Worm (Caenorhabditis elegans) whole organism, young adult: ENCODE results near the gene R08C7.4.
A peak's percentile ranks its signal among the peaks of the same experiment; 100 is the strongest.

Source experiments
- B0019.2 ChIP-seq: fragments of 200-800 bp; sonication (Bioruptor generic); conservative IDR thresholded peaks from 2 replicates; pipeline ENCODE4 v1.3.6; 2022; ENCODE audit warnings: missing genetic modification reagents, missing genetic modification characterization, missing compliant biosample characterization
- D2030.7 ChIP-seq: fragments of 200-800 bp; sonication (Bioruptor generic); IDR thresholded peaks from 2 replicates; pipeline ENCODE4 v1.3.6; 2022; ENCODE audit warnings: missing genetic modification reagents, missing genetic modification characterization, missing compliant biosample characterization
- F10E7.11 ChIP-seq: sonication (generic microtip); optimal IDR thresholded peaks from 2 replicates; lab custom pipeline; 2017; ENCODE audit warnings: mild to moderate bottlenecking, missing genetic modification characterization, moderate library complexity, missing compliant biosample characterization
- F22D6.2 ChIP-seq: sonication (generic microtip); optimal IDR thresholded peaks from 2 replicates; lab custom pipeline; 2016; ENCODE audit warnings: mild to moderate bottlenecking, missing genetic modification characterization, missing compliant biosample characterization
- F37B4.10 ChIP-seq: fragments of 200-800 bp; sonication (Bioruptor generic); IDR thresholded peaks from 2 replicates; pipeline ENCODE4 v1.3.6; 2022; ENCODE audit warnings: missing genetic modification characterization, missing compliant biosample characterization
- F39B2.1 ChIP-seq: fragments of 200-800 bp; sonication (Bioruptor generic); IDR thresholded peaks from 2 replicates; pipeline ENCODE4 v1.3.6; 2022; ENCODE audit warnings: missing genetic modification reagents, missing genetic modification characterization, missing compliant biosample characterization
- F49E8.2 ChIP-seq: sonication (generic microtip); optimal IDR thresholded peaks from 3 replicates; lab custom pipeline; 2017; ENCODE audit warnings: missing genetic modification characterization, mild to moderate bottlenecking, missing compliant biosample characterization, antibody characterized with exemption, moderate library complexity; ENCODE audit not compliant: insufficient read depth
- K11D2.4 ChIP-seq: fragments of 200-800 bp; sonication (Bioruptor generic); IDR thresholded peaks from 2 replicates; pipeline ENCODE4 v1.3.6; 2022; ENCODE audit warnings: missing genetic modification reagents, missing genetic modification characterization, missing compliant biosample characterization
- K12H6.12 ChIP-seq: fragments of 200-800 bp; sonication (Bioruptor generic); optimal IDR thresholded peaks from 2 replicates; lab custom pipeline; 2018; ENCODE audit warnings: mild to moderate bottlenecking, missing genetic modification characterization, missing compliant biosample characterization
- Y53F4B.3 ChIP-seq: fragments of 200-800 bp; sonication (Bioruptor generic); IDR thresholded peaks from 2 replicates; pipeline ENCODE4 v1.3.6; 2022; ENCODE audit warnings: missing genetic modification reagents, missing genetic modification characterization, missing compliant biosample characterization
- Y53G8AR.9 ChIP-seq: fragments of 200-800 bp; sonication (Bioruptor generic); conservative IDR thresholded peaks from 2 replicates; pipeline ENCODE4 v1.3.6; 2022; ENCODE audit warnings: missing genetic modification reagents, missing genetic modification characterization, missing compliant biosample characterization
- Y67H2A.10 ChIP-seq: fragments of 200-800 bp; sonication (Bioruptor generic); conservative IDR thresholded peaks from 2 replicates; pipeline ENCODE4 v1.3.6; 2022; ENCODE audit warnings: missing genetic modification reagents, missing genetic modification characterization, missing compliant biosample characterization
- Y95B8A.8 ChIP-seq: fragments of 200-800 bp; sonication (Bioruptor generic); IDR thresholded peaks from 2 replicates; pipeline ENCODE4 v1.3.6; 2022; ENCODE audit warnings: missing genetic modification reagents, missing genetic modification characterization, missing compliant biosample characterization
- aptf-3 ChIP-seq: fragments of 200-800 bp; sonication (Bioruptor generic); IDR thresholded peaks from 2 replicates; pipeline ENCODE4 v1.3.6; 2022; ENCODE audit warnings: missing genetic modification characterization, missing compliant biosample characterization
- attf-3 ChIP-seq: fragments of 200-800 bp; sonication (Bioruptor generic); conservative IDR thresholded peaks from 2 replicates; pipeline ENCODE4 v1.3.6; 2022; ENCODE audit warnings: missing genetic modification reagents, missing genetic modification characterization, missing compliant biosample characterization
- attf-5 ChIP-seq: fragments of 200-800 bp; sonication (Bioruptor generic); optimal IDR thresholded peaks from 2 replicates; lab custom pipeline; 2018; ENCODE audit warnings: mild to moderate bottlenecking, missing genetic modification characterization, missing compliant biosample characterization
- bed-2 ChIP-seq: fragments of 200-800 bp; sonication (Bioruptor generic); IDR thresholded peaks from 2 replicates; pipeline ENCODE4 v1.3.6; 2022; ENCODE audit warnings: missing genetic modification reagents, missing genetic modification characterization, missing compliant biosample characterization
- ccch-3 ChIP-seq: fragments of 200-800 bp; sonication (Bioruptor generic); optimal IDR thresholded peaks from 2 replicates; lab custom pipeline; 2018; ENCODE audit warnings: mild to moderate bottlenecking, missing genetic modification characterization, missing compliant biosample characterization
- cebp-2 ChIP-seq: fragments of 200-800 bp; sonication (Bioruptor generic); IDR thresholded peaks from 2 replicates; pipeline ENCODE4 v1.3.6; 2022; ENCODE audit warnings: missing genetic modification characterization, missing compliant biosample characterization
- ceh-100 ChIP-seq: fragments of 200-800 bp; sonication (Bioruptor generic); IDR thresholded peaks from 2 replicates; pipeline ENCODE4 v1.3.6; 2022; ENCODE audit warnings: missing genetic modification reagents, missing genetic modification characterization, missing compliant biosample characterization
- dpff-1 ChIP-seq: sonication (generic microtip); optimal IDR thresholded peaks from 2 replicates; lab custom pipeline; 2017; ENCODE audit warnings: mild to moderate bottlenecking, missing genetic modification characterization, missing compliant biosample characterization
- egl-44 ChIP-seq: fragments of 200-800 bp; sonication (Bioruptor generic); IDR thresholded peaks from 2 replicates; pipeline ENCODE4 v1.3.6; 2022; ENCODE audit warnings: missing genetic modification reagents, missing genetic modification characterization, missing compliant biosample characterization
- ekl-4 ChIP-seq: fragments of 200-800 bp; sonication (Bioruptor generic); IDR thresholded peaks from 2 replicates; pipeline ENCODE4 v1.3.6; 2022; ENCODE audit warnings: missing genetic modification reagents, missing genetic modification characterization, missing compliant biosample characterization
- hlh-26 ChIP-seq: fragments of 200-800 bp; sonication (Bioruptor generic); conservative IDR thresholded peaks from 2 replicates; pipeline ENCODE4 v1.3.6; 2022; ENCODE audit warnings: missing genetic modification reagents, missing genetic modification characterization, missing compliant biosample characterization
- hrde-1 ChIP-seq: sonication (generic microtip); optimal IDR thresholded peaks from 2 replicates; lab custom pipeline; 2016; ENCODE audit warnings: missing genetic modification characterization, mild to moderate bottlenecking, missing compliant biosample characterization, moderate library complexity, missing genotype, missing genetic modification reagents, borderline replicate concordance
- hsf-1 ChIP-seq: fragments of 200-800 bp; sonication (Bioruptor generic); IDR thresholded peaks from 2 replicates; pipeline ENCODE4 v1.3.6; 2022; ENCODE audit warnings: missing genetic modification reagents, missing genetic modification characterization, missing compliant biosample characterization
- let-526 ChIP-seq: fragments of 200-800 bp; sonication (Bioruptor generic); IDR thresholded peaks from 2 replicates; pipeline ENCODE4 v1.3.6; 2022; ENCODE audit warnings: missing genetic modification reagents, missing genetic modification characterization, missing compliant biosample characterization
- let-607 ChIP-seq, 2 experiments: fragments of 200-800 bp in 1 of 2; sonication (Bioruptor generic) in 1 of 2; sonication (generic microtip) in 1 of 2; optimal IDR thresholded peaks; 2 replicates each; lab custom pipeline; 2016 to 2018; ENCODE audit warnings: mild to moderate bottlenecking in 2 of 2, missing compliant biosample characterization in 2 of 2, missing genetic modification characterization in 2 of 2, moderate library complexity in 2 of 2, missing genotype in 1 of 2
- lin-26 ChIP-seq: fragments of 200-800 bp; sonication (Bioruptor generic); IDR thresholded peaks from 2 replicates; pipeline ENCODE4 v1.3.6; 2022; ENCODE audit warnings: missing genetic modification reagents, missing genetic modification characterization, missing compliant biosample characterization
- lin-35 ChIP-seq, 3 experiments: fragments of 150-350 bp in 2 of 3; sonication (generic microtip) in 1 of 3; optimal IDR thresholded peaks; 2 replicates each; lab custom pipeline; 2014 to 2018; ENCODE audit warnings: missing biosample characterization in 3 of 3, missing genetic modification characterization in 3 of 3, missing genetic modification reagents in 3 of 3
- lin-40 ChIP-seq: sonication (generic microtip); optimal IDR thresholded peaks from 2 replicates; lab custom pipeline; 2016; ENCODE audit warnings: missing genetic modification characterization, mild to moderate bottlenecking, missing compliant biosample characterization, missing genotype, missing genetic modification reagents
- lin-54 ChIP-seq: fragments of 200-800 bp; sonication (Bioruptor generic); optimal IDR thresholded peaks from 2 replicates; lab custom pipeline; 2018; ENCODE audit warnings: mild to moderate bottlenecking, missing genetic modification characterization, missing compliant biosample characterization
- lsy-27 ChIP-seq: sonication (generic microtip); optimal IDR thresholded peaks from 2 replicates; lab custom pipeline; 2017; ENCODE audit warnings: missing genetic modification characterization, mild to moderate bottlenecking, missing compliant biosample characterization, antibody characterized with exemption, missing genotype, borderline replicate concordance; ENCODE audit not compliant: insufficient read depth
- madf-10 ChIP-seq: sonication (generic microtip); optimal IDR thresholded peaks from 2 replicates; lab custom pipeline; 2016; ENCODE audit warnings: mild to moderate bottlenecking, missing genetic modification characterization, missing compliant biosample characterization
- mes-4 ChIP-seq: sonication (generic microtip); optimal IDR thresholded peaks from 2 replicates; lab custom pipeline; 2016; ENCODE audit warnings: missing genotype, missing genetic modification characterization, missing compliant biosample characterization
- mxl-1 ChIP-seq: sonication (generic microtip); optimal IDR thresholded peaks from 2 replicates; lab custom pipeline; 2016; ENCODE audit warnings: missing genetic modification characterization, missing compliant biosample characterization
- nfya-1 ChIP-seq: sonication (generic microtip); optimal IDR thresholded peaks from 2 replicates; lab custom pipeline; 2017; ENCODE audit warnings: antibody characterized with exemption, missing compliant biosample characterization, missing genetic modification characterization, borderline replicate concordance; ENCODE audit not compliant: insufficient read depth
- nfyb-1 ChIP-seq: fragments of 200-800 bp; sonication (Bioruptor generic); IDR thresholded peaks from 2 replicates; pipeline ENCODE4 v1.3.6; 2022; ENCODE audit warnings: missing genetic modification reagents, missing genetic modification characterization, missing compliant biosample characterization
- nhr-27 ChIP-seq: fragments of 200-800 bp; sonication (Bioruptor generic); optimal IDR thresholded peaks from 2 replicates; lab custom pipeline; 2018; ENCODE audit warnings: mild to moderate bottlenecking, missing genetic modification characterization, moderate library complexity, missing compliant biosample characterization
- rpc-1 ChIP-seq, 2 experiments: fragments of 150-350 bp in 1 of 2; sonication (generic microtip) in 1 of 2; optimal IDR thresholded peaks; 2 replicates each; lab custom pipeline; 2014 to 2018; ENCODE audit warnings: missing biosample characterization in 1 of 2, missing genetic modification characterization in 1 of 2, missing genetic modification reagents in 1 of 2, missing genotype in 1 of 2
- snpc-3.4 ChIP-seq: sonication (generic microtip); optimal IDR thresholded peaks from 2 replicates; lab custom pipeline; 2017; ENCODE audit warnings: missing genetic modification characterization, mild to moderate bottlenecking, missing compliant biosample characterization, antibody characterized with exemption, moderate library complexity, missing genotype, missing genetic modification reagents
- snpc-4 ChIP-seq, 5 experiments: fragments of 150-350 bp in 1 of 5; sonication (generic microtip) in 4 of 5; optimal IDR thresholded peaks; 2 replicates each; lab custom pipeline; 2014 to 2018; ENCODE audit warnings: missing genetic modification characterization in 5 of 5, missing biosample characterization in 3 of 5, antibody characterized with exemption in 2 of 5, mild to moderate bottlenecking in 2 of 5, missing compliant biosample characterization in 2 of 5, missing genotype in 2 of 5, moderate library complexity in 2 of 5, missing genetic modification reagents in 1 of 5
- tbp1 ChIP-seq: fragments of 200-800 bp; sonication (Bioruptor generic); optimal IDR thresholded peaks from 2 replicates; lab custom pipeline; 2018; ENCODE audit warnings: mild to moderate bottlenecking, missing genetic modification characterization, missing compliant biosample characterization
- unc-62 ChIP-seq: fragments of 150-350 bp; optimal IDR thresholded peaks from 2 replicates; lab custom pipeline; 2014; ENCODE audit warnings: missing biosample characterization, missing genetic modification reagents, missing genetic modification characterization
- zim-3 ChIP-seq: sonication (generic microtip); optimal IDR thresholded peaks from 2 replicates; lab custom pipeline; 2017; ENCODE audit warnings: mild to moderate bottlenecking, missing genetic modification characterization, moderate library complexity, missing compliant biosample characterization
- ztf-3 ChIP-seq: fragments of 200-800 bp; sonication (Bioruptor generic); optimal IDR thresholded peaks from 2 replicates; lab custom pipeline; 2018; ENCODE audit warnings: mild to moderate bottlenecking, missing genetic modification characterization, missing compliant biosample characterization

The R08C7.4 gene

DNA sequence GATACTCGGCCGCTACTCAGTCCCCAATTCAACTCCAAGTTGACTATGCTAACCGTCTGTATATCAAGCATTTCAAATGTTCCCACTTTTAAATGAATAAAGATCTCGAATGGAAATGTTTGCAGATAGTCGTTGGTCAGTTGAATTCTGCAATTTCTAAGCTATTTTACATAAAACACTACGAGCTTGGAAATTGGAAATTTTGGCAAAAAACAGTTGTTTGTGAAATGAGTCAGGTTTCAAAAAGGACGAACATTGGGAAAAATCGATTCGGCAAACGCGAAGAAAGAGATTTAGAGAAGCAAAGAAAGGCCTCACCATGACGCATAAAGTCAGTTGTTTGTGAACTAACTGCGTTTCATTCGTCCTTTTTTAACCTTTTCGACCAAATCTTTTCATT, 12.1 kb downstream of the R08C7.4 start:
- TF ChIP-seq nfya-1 (no peak), bed-2 (GFP tag; lab: Robert Waterston, UW) (no peak), Y53F4B.3 (GFP tag; lab: Robert Waterston, UW) (0 out of 2 replicates have a peak, but pooled peaks have one; percentile 13), ceh-100 (peak; percentile 39), lin-40 (tag; lab: Kevin White, UChicago) (no peak), B0019.2 (GFP tag; lab: Robert Waterston, UW) (no peak), lin-54 (GFP tag; lab: Kevin White, UChicago) (peak; percentile 29), hsf-1 (GFP tag; lab: Robert Waterston, UW) (peak; percentile 66), lin-26 (GFP tag; lab: Robert Waterston, UW) (peak; percentile 71; the same call in 1 of the 2 replicates), zim-3 (tag; lab: Kevin White, UChicago) (no peak), lsy-27 (no peak), rpc-1 (optimal IDR thresholded peaks at IDR 0.05; lab: Kevin White, UChicago) (no peak), rpc-1 (tag; optimal IDR thresholded peaks at IDR 0.05; lab: Kevin White, UChicago) (no peak), lin-35 (GFP tag; optimal IDR thresholded peaks at IDR 0.05; lab: Kevin White, UChicago) (no peak), let-607 (tag; optimal IDR thresholded peaks at IDR 0.05; lab: Kevin White, UChicago) (no peak), let-526 (no peak), attf-5 (GFP tag; lab: Kevin White, UChicago) (peak; percentile 1), cebp-2 (GFP tag; lab: Robert Waterston, UW) (no peak), ztf-3 (GFP tag; lab: Kevin White, UChicago) (no peak), F39B2.1 (GFP tag; lab: Robert Waterston, UW) (no peak), dpff-1 (tag; lab: Kevin White, UChicago) (no peak), D2030.7 (GFP tag; lab: Robert Waterston, UW) (no peak), K11D2.4 (no peak), ekl-4 (0 out of 2 replicates have a peak, but pooled peaks have one; percentile 19), madf-10 (tag; lab: Kevin White, UChicago) (no peak), unc-62 (GFP tag; lab: Kevin White, UChicago) (no peak), Y95B8A.8 (GFP tag; lab: Robert Waterston, UW) (peak; percentile 12; the same call in 1 of the 2 replicates), nhr-27 (tag; lab: Kevin White, UChicago) (no peak), ccch-3 (no peak), hlh-26 (GFP tag; lab: Robert Waterston, UW) (no peak), hrde-1 (tag; lab: Kevin White, UChicago) (peak; percentile 13), mes-4 (tag; lab: Kevin White, UChicago) (no peak), egl-44 (GFP tag; lab: Robert Waterston, UW) (no peak), nfyb-1 (GFP tag; lab: Robert Waterston, UW) (0 out of 2 replicates have a peak, but pooled peaks have one; percentile 15), attf-3 (GFP tag; lab: Robert Waterston, UW) (no peak), F10E7.11 (tag; lab: Kevin White, UChicago) (no peak), F37B4.10 (GFP tag; lab: Robert Waterston, UW) (no peak), K12H6.12 (tag; lab: Kevin White, UChicago) (no peak), aptf-3 (no peak), mxl-1 (tag; lab: Kevin White, UChicago) (no peak), Y53G8AR.9 (GFP tag; lab: Robert Waterston, UW) (peak; percentile 81), snpc-4 (GFP tag; optimal IDR thresholded peaks at IDR 0.05; lab: Kevin White, UChicago) (no peak), snpc-4 (tag; optimal IDR thresholded peaks at IDR 0.05; lab: Kevin White, UChicago) (peak in 1 of 4 experiments; percentile 17), F49E8.2 (tag; lab: Kevin White, UChicago) (peak; percentile 20), tbp1 (GFP tag; lab: Kevin White, UChicago) (peak; percentile 13), snpc-3.4 (tag; lab: Kevin White, UChicago) (peak; percentile 35), F22D6.2 (no peak), Y67H2A.10 (GFP tag; lab: Robert Waterston, UW) (no peak)
